Worm (Caenorhabditis elegans): ENCODE measurements around the gene C08B6.8.

- no peak for TF ChIP-seq unc-130 (tag; optimal IDR thresholded peaks at IDR 0.05)
- no peak for TF ChIP-seq fkh-10 (GFP tag; optimal IDR thresholded peaks at IDR 0.05)
- no peak for TF ChIP-seq nhr-77 (tag; optimal IDR thresholded peaks at IDR 0.05)
- no peak for TF ChIP-seq ceh-82 (tag; optimal IDR thresholded peaks at IDR 0.05)
- no peak for TF ChIP-seq blmp-1 (tag; optimal IDR thresholded peaks at IDR 0.05)
- TF ChIP-seq ztf-11 (tag; optimal IDR thresholded peaks at IDR 0.05) = no peak
- TF ChIP-seq sptf-1 (tag; optimal IDR thresholded peaks at IDR 0.05) = no peak
- TF ChIP-seq nhr-76 (tag; optimal IDR thresholded peaks at IDR 0.05) = no peak
- TF ChIP-seq tlp-1 (tag; optimal IDR thresholded peaks at IDR 0.05) = no peak
- TF ChIP-seq sox-4 (tag; optimal IDR thresholded peaks at IDR 0.05) = no peak
These were observed 30.6 kb upstream of the C08B6.8 start for ce11 chrV:10103811-10104210.

Measured in whole organism, L1 larva.